Worm (Caenorhabditis elegans): ENCODE data around the gene col-165.

The col-165 gene

ce11 chrX:4371413-4371812 lies 18.0 kb downstream of the col-165 start, which contains the start of gene R160.13:
Gene R160.13, minus strand, starts transcription at chrX:4371513.
- TF ChIP-seq unc-62 (GFP tag; optimal IDR thresholded peaks at IDR 0.05): no peak

ce11 chrX:4371988-4372387 lies 18.6 kb downstream of the col-165 start, which contains the start of gene R160.14:
Gene R160.14, minus strand, starts transcription at chrX:4372088.
- TF ChIP-seq nhr-90 (tag; optimal IDR thresholded peaks at IDR 0.05; ENCODE audit: poor library complexity) (no peak), lir-3 (tag; optimal IDR thresholded peaks at IDR 0.05; ENCODE audit: poor library complexity) (no peak), mep-1 (tag; optimal IDR thresholded peaks at IDR 0.05) (no peak), unc-130 (tag; optimal IDR thresholded peaks at IDR 0.05) (no peak), nhr-19 (GFP tag; conservative IDR thresholded peaks at IDR 0.05) (no peak), lsy-2 (tag; optimal IDR thresholded peaks at IDR 0.05) (no peak), elt-3 (tag; optimal IDR thresholded peaks at IDR 0.05) (no peak), ceh-82 (tag; optimal IDR thresholded peaks at IDR 0.05) (no peak), fkh-8 (tag; optimal IDR thresholded peaks at IDR 0.05) (no peak), unc-30 (tag; optimal IDR thresholded peaks at IDR 0.05) (no peak), mdl-1 (tag; optimal IDR thresholded peaks at IDR 0.05) (no peak), irx-1 (tag; optimal IDR thresholded peaks at IDR 0.05) (no peak)

ce11 chrX:4373123-4373522 lies 19.7 kb downstream of the col-165 start, which contains the start of gene R160.6:
Gene R160.6, minus strand, starts transcription at chrX:4373223.
- TF ChIP-seq alr-1 (tag; optimal IDR thresholded peaks at IDR 0.05; ENCODE audit: borderline replicate concordance): no peak
- TF ChIP-seq efl-3 (GFP tag; optimal IDR thresholded peaks at IDR 0.05): no peak
- TF ChIP-seq rnt-1 (tag; optimal IDR thresholded peaks at IDR 0.05): no peak
- no peak for TF ChIP-seq nhr-90 (tag; optimal IDR thresholded peaks at IDR 0.05; ENCODE audit: poor library complexity)
- no peak for TF ChIP-seq pax-3 (tag; optimal IDR thresholded peaks at IDR 0.05)
- TF ChIP-seq hpl-2 (GFP tag; optimal IDR thresholded peaks at IDR 0.05): no peak
- TF ChIP-seq elt-3 (tag; optimal IDR thresholded peaks at IDR 0.05): no peak
- TF ChIP-seq ceh-88 (GFP tag; IDR thresholded peaks at IDR 0.05): no peak
- no peak for TF ChIP-seq snu-23 (GFP tag; optimal IDR thresholded peaks at IDR 0.05)
- TF ChIP-seq nhr-237 (tag; optimal IDR thresholded peaks at IDR 0.05): no peak
- TF ChIP-seq egl-13 (tag; optimal IDR thresholded peaks at IDR 0.05): no peak
- no peak for TF ChIP-seq swsn-7 (tag; optimal IDR thresholded peaks at IDR 0.05)
- no peak for TF ChIP-seq unc-86 (tag; optimal IDR thresholded peaks at IDR 0.05)
- no peak for TF ChIP-seq grh-1 (GFP tag; IDR thresholded peaks at IDR 0.05)
- no peak for TF ChIP-seq unc-130 (tag; optimal IDR thresholded peaks at IDR 0.05)
- no peak for TF ChIP-seq skn-1 (tag; optimal IDR thresholded peaks at IDR 0.05)
- no peak for TF ChIP-seq hlh-17 (GFP tag; optimal IDR thresholded peaks at IDR 0.05; ENCODE audit: borderline replicate concordance)
- no peak for TF ChIP-seq lin-35 (GFP tag; optimal IDR thresholded peaks at IDR 0.05)
- no peak for TF ChIP-seq nhr-47 (tag; optimal IDR thresholded peaks at IDR 0.05)

- TF ChIP-seq mef-2 (tag; optimal IDR thresholded peaks at IDR 0.05): no peak
- no peak for TF ChIP-seq nhr-85 (tag)
- TF ChIP-seq unc-86 (tag; optimal IDR thresholded peaks at IDR 0.05): no peak
- TF ChIP-seq egl-27 (tag; optimal IDR thresholded peaks at IDR 0.05): no peak
- no peak for TF ChIP-seq irx-1 (tag; optimal IDR thresholded peaks at IDR 0.05)
- TF ChIP-seq C16A3.4 (tag; optimal IDR thresholded peaks at IDR 0.05): no peak
- no peak for TF ChIP-seq nhr-237 (tag; optimal IDR thresholded peaks at IDR 0.05)
- TF ChIP-seq ztf-11 (tag; optimal IDR thresholded peaks at IDR 0.05): no peak
- TF ChIP-seq dsc-1 (tag; optimal IDR thresholded peaks at IDR 0.05): no peak
- TF ChIP-seq ceh-88 (GFP tag; IDR thresholded peaks at IDR 0.05): no peak
- no peak for TF ChIP-seq blmp-1 (tag; optimal IDR thresholded peaks at IDR 0.05)
- TF ChIP-seq unc-62 (GFP tag; optimal IDR thresholded peaks at IDR 0.05): no peak
- no peak for TF ChIP-seq nhr-71 (tag; optimal IDR thresholded peaks at IDR 0.05)
- TF ChIP-seq nhr-28 (tag; optimal IDR thresholded peaks at IDR 0.05): no peak
- no peak for TF ChIP-seq Y116A8C.19 (tag; optimal IDR thresholded peaks at IDR 0.05; ENCODE audit: borderline replicate concordance)
- TF ChIP-seq ceh-82 (tag; optimal IDR thresholded peaks at IDR 0.05): no peak
These were observed 23.4 kb downstream of the col-165 start, which contains the start of gene R160.2 for ce11 chrX:4376801-4377200. Gene R160.2, minus strand, starts transcription at chrX:4376901.

Data from whole organism, L1 larva.